Fruit fly (Drosophila melanogaster): ENCODE measurements around the gene CG33170.

DNA sequence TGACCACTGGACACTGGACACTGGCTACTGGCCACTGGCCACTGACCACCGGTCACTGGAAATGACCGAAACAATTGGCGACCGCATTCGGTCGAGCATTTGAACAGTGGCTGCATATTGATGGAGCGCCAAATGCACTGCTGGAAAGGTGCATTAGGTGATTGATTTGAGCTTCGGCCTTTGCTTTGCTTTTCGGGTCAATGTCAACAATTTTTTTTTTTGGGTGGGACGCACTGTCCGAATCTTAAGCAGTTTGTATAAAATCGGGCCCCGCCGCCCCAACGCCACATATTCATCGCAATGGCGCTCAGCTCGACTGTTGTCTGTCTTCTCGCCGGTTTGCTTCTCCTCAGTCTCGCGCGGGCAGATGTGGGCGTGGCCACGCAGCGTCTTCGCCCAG is 3.9 kb upstream of the CG33170 start, which contains the start of gene CG13239:
- no peak for TF ChIP-seq br (GFP tag; optimal IDR thresholded peaks at IDR 0.05)
- TF ChIP-seq h (GFP tag; optimal IDR thresholded peaks at IDR 0.05): no peak
- no peak for TF ChIP-seq brk (GFP tag; optimal IDR thresholded peaks at IDR 0.05)
- no peak for TF ChIP-seq Hr78 (GFP tag; optimal IDR thresholded peaks at IDR 0.05)
- no peak for TF ChIP-seq rgr (GFP tag; optimal IDR thresholded peaks at IDR 0.05)

Data from whole organism, wandering third instar larva.